Fruit fly (Drosophila melanogaster) whole organism, embryonic: Measurements from ENCODE around the gene fkh.

Experiments used
- Antp ChIP-seq: fragments of 200-800 bp; sonication (Bioruptor generic); optimal IDR thresholded peaks from 3 replicates; lab custom pipeline; 2016; ENCODE audit warnings: missing biosample characterization, missing genetic modification characterization
- Awh ChIP-seq: fragments of 200-800 bp; sonication (Bioruptor generic); IDR thresholded peaks from 2 replicates; pipeline ENCODE4, ENCODE4 v1.3.6; 2022; ENCODE audit warnings: missing biosample characterization, missing genetic modification characterization
- BtbVII ChIP-seq: fragments of 200-800 bp; sonication (Bioruptor generic); optimal IDR thresholded peaks from 3 replicates; lab custom pipeline; 2017; ENCODE audit warnings: missing biosample characterization, mild to moderate bottlenecking, missing genetic modification characterization
- C15 ChIP-seq: fragments of 200-800 bp; sonication (Bioruptor generic); IDR thresholded peaks from 3 replicates; pipeline ENCODE4 v1.3.6; 2022; ENCODE audit warnings: missing biosample characterization, missing genetic modification characterization
- CG11695 ChIP-seq: fragments of 200-800 bp; sonication (Bioruptor generic); IDR thresholded peaks from 3 replicates; pipeline ENCODE4 v1.3.6; 2022; ENCODE audit warnings: missing biosample characterization, missing genetic modification characterization
- CG11723 ChIP-seq: fragments of 200-800 bp; sonication (Bioruptor generic); optimal IDR thresholded peaks from 2 replicates; lab custom pipeline; 2017; ENCODE audit warnings: missing biosample characterization, mild to moderate bottlenecking, missing genetic modification characterization
- CG12155 ChIP-seq: fragments of 200-800 bp; sonication (Bioruptor generic); optimal IDR thresholded peaks from 3 replicates; lab custom pipeline; 2016; ENCODE audit warnings: missing biosample characterization, missing genetic modification characterization
- CG12769 ChIP-seq: fragments of 200-800 bp; sonication (Bioruptor generic); optimal IDR thresholded peaks from 2 replicates; lab custom pipeline; 2019; ENCODE audit warnings: missing biosample characterization, mild to moderate bottlenecking, missing genetic modification characterization, moderate library complexity
- CG12942 ChIP-seq: fragments of 200-800 bp; sonication (Bioruptor generic); optimal IDR thresholded peaks from 3 replicates; lab custom pipeline; 2016; ENCODE audit warnings: missing biosample characterization, missing genetic modification characterization
- CG15073 ChIP-seq: fragments of 200-800 bp; sonication (Bioruptor generic); optimal IDR thresholded peaks from 2 replicates; lab custom pipeline; 2016; ENCODE audit warnings: missing biosample characterization, missing genetic modification characterization
- CG15479 ChIP-seq: fragments of 200-800 bp; sonication (Bioruptor generic); optimal IDR thresholded peaks from 3 replicates; lab custom pipeline; 2019; ENCODE audit warnings: missing biosample characterization, mild to moderate bottlenecking, missing genetic modification characterization, moderate library complexity
- CG15601 ChIP-seq: fragments of 200-800 bp; sonication (Bioruptor generic); optimal IDR thresholded peaks from 3 replicates; lab custom pipeline; 2019; ENCODE audit warnings: missing biosample characterization, mild to moderate bottlenecking, missing genetic modification characterization, moderate library complexity
- CG1602 ChIP-seq: fragments of 200-800 bp; sonication (Bioruptor generic); optimal IDR thresholded peaks from 3 replicates; lab custom pipeline; 2016; ENCODE audit warnings: missing biosample characterization, missing genetic modification characterization
- CG16815 ChIP-seq: fragments of 200-800 bp; sonication (Bioruptor generic); optimal IDR thresholded peaks from 3 replicates; lab custom pipeline; 2017; ENCODE audit warnings: missing biosample characterization, mild to moderate bottlenecking, missing genetic modification characterization
- CG18599 ChIP-seq: fragments of 200-800 bp; sonication (Bioruptor generic); optimal IDR thresholded peaks from 3 replicates; lab custom pipeline; 2017; ENCODE audit warnings: missing biosample characterization, missing genetic modification characterization, mild to moderate bottlenecking, moderate library complexity, missing genetic modification reagents
- CG2129 ChIP-seq: fragments of 200-800 bp; sonication (Bioruptor generic); IDR thresholded peaks from 2 replicates; pipeline ENCODE4 v1.3.6; 2022; ENCODE audit warnings: missing biosample characterization, missing genetic modification characterization; ENCODE audit not compliant: partially characterized antibody
- CG2712 ChIP-seq: fragments of 200-800 bp; optimal IDR thresholded peaks from 3 replicates; lab custom pipeline; 2019; ENCODE audit warnings: missing biosample characterization, mild to moderate bottlenecking, missing genetic modification characterization, moderate library complexity
- CG4424 ChIP-seq: fragments of 200-800 bp; sonication (Bioruptor generic); optimal IDR thresholded peaks from 3 replicates; lab custom pipeline; 2016; ENCODE audit warnings: missing biosample characterization, missing genetic modification characterization
- CG6683 ChIP-seq: fragments of 200-800 bp; sonication (Bioruptor generic); optimal IDR thresholded peaks from 2 replicates; lab custom pipeline; 2017; ENCODE audit warnings: missing biosample characterization, mild to moderate bottlenecking, missing genetic modification characterization, missing genetic modification reagents
- Doc2 ChIP-seq: fragments of 200-800 bp; sonication (Bioruptor generic); IDR thresholded peaks from 2 replicates; pipeline ENCODE4 v1.3.6; 2022; ENCODE audit warnings: missing biosample characterization, missing genetic modification characterization
- Drgx ChIP-seq: fragments of 200-800 bp; sonication (Bioruptor generic); IDR thresholded peaks from 2 replicates; pipeline ENCODE4 v1.3.6; 2022; ENCODE audit warnings: missing biosample characterization, missing genetic modification characterization
- HLH3B ChIP-seq: fragments of 200-800 bp; sonication (Bioruptor generic); IDR thresholded peaks from 2 replicates; pipeline ENCODE4 v1.3.6; 2022; ENCODE audit warnings: missing biosample characterization, missing genetic modification characterization
- Hey ChIP-seq: fragments of 200-800 bp; sonication (Bioruptor generic); optimal IDR thresholded peaks from 3 replicates; lab custom pipeline; 2018; ENCODE audit warnings: missing biosample characterization, mild to moderate bottlenecking, missing genetic modification characterization
- Kr ChIP-seq: fragments of 200-800 bp; sonication (Bioruptor generic); optimal IDR thresholded peaks from 2 replicates; lab custom pipeline; 2017; ENCODE audit warnings: missing biosample characterization, mild to moderate bottlenecking, missing genetic modification characterization
- Med ChIP-seq: fragments of 200-800 bp; sonication (Bioruptor generic); peaks from one replicate; lab custom pipeline; 2016; ENCODE audit warnings: missing biosample characterization, missing genetic modification characterization, mild to moderate bottlenecking, inconsistent platforms, moderate library complexity
- Nf-YC ChIP-seq: fragments of 200-800 bp; optimal IDR thresholded peaks from 3 replicates; lab custom pipeline; 2019; ENCODE audit warnings: missing biosample characterization, mild to moderate bottlenecking, missing genetic modification characterization, moderate library complexity
- Opbp ChIP-seq: fragments of 200-800 bp; sonication (Bioruptor generic); IDR thresholded peaks from 3 replicates; pipeline ENCODE4 v1.3.6; 2022; ENCODE audit warnings: missing biosample characterization, missing genetic modification characterization; ENCODE audit not compliant: partially characterized antibody
- Optix ChIP-seq: fragments of 200-800 bp; sonication (Bioruptor generic); IDR thresholded peaks from 3 replicates; pipeline ENCODE4 v1.3.6; 2022; ENCODE audit warnings: missing biosample characterization, missing genetic modification characterization
- Sox102F ChIP-seq: fragments of 200-800 bp; sonication (Bioruptor generic); optimal IDR thresholded peaks from 2 replicates; lab custom pipeline; 2018; ENCODE audit warnings: missing biosample characterization, mild to moderate bottlenecking, missing genetic modification characterization, moderate library complexity
- Spps ChIP-seq: fragments of 200-800 bp; sonication (Bioruptor generic); optimal IDR thresholded peaks from 2 replicates; lab custom pipeline; 2018; ENCODE audit warnings: missing biosample characterization, mild to moderate bottlenecking, missing genetic modification characterization
- Stat92E ChIP-seq, 3 experiments: fragments of >200 bp in 2 of 3; fragments of 200-800 bp in 1 of 3; sonication (Bioruptor generic) in 1 of 3; optimal IDR thresholded peaks; 2 replicates each; lab custom pipeline; 2017 to 2019; ENCODE audit warnings: missing biosample characterization in 3 of 3, missing genetic modification characterization in 3 of 3, mild to moderate bottlenecking in 1 of 3, moderate library complexity in 1 of 3
- abd-A ChIP-seq: fragments of 200-800 bp; sonication (Bioruptor generic); optimal IDR thresholded peaks from 3 replicates; lab custom pipeline; 2019; ENCODE audit warnings: missing biosample characterization, mild to moderate bottlenecking, missing genetic modification characterization, moderate library complexity
- chinmo ChIP-seq: fragments of 200-800 bp; sonication (Bioruptor generic); IDR thresholded peaks from 4 replicates; pipeline ENCODE4 v1.3.6; 2022; ENCODE audit warnings: missing biosample characterization, missing genetic modification characterization; ENCODE audit not compliant: partially characterized antibody
- chn ChIP-seq: fragments of 200-800 bp; sonication (Bioruptor generic); optimal IDR thresholded peaks from 2 replicates; lab custom pipeline; 2016; ENCODE audit warnings: missing biosample characterization, missing genetic modification characterization
- emc ChIP-seq: fragments of 200-800 bp; sonication (Bioruptor generic); optimal IDR thresholded peaks from 2 replicates; lab custom pipeline; 2016; ENCODE audit warnings: missing biosample characterization, missing genetic modification characterization
- gsb-n ChIP-seq: fragments of 200-800 bp; sonication (Bioruptor generic); optimal IDR thresholded peaks from 3 replicates; lab custom pipeline; 2018; ENCODE audit warnings: missing biosample characterization, mild to moderate bottlenecking, missing genetic modification characterization
- h ChIP-seq: fragments of >200 bp; optimal IDR thresholded peaks from 2 replicates; lab custom pipeline; 2017
- hkb ChIP-seq, 2 experiments: fragments of 200-800 bp in 1 of 2; fragments of >200 bp in 1 of 2; sonication (Bioruptor generic) in 1 of 2; IDR thresholded peaks in 1 of 2; optimal IDR thresholded peaks in 1 of 2; 2 replicates each; pipeline versions ENCODE4 v1.3.6 to Lab custom; 2017 to 2022; ENCODE audit warnings: missing biosample characterization in 1 of 2, missing genetic modification characterization in 1 of 2
- lola ChIP-seq, 3 experiments: fragments of >200 bp in 2 of 3; fragments of 200-800 bp in 1 of 3; sonication (Bioruptor generic) in 1 of 3; optimal IDR thresholded peaks; 2 replicates each; lab custom pipeline; 2017 to 2019; ENCODE audit warnings: missing biosample characterization in 3 of 3, missing genetic modification characterization in 3 of 3, mild to moderate bottlenecking in 1 of 3, moderate library complexity in 1 of 3
- mirr ChIP-seq: fragments of 200-800 bp; sonication (Bioruptor generic); optimal IDR thresholded peaks from 3 replicates; lab custom pipeline; 2018; ENCODE audit warnings: missing biosample characterization, mild to moderate bottlenecking, missing genetic modification characterization
- oc ChIP-seq: fragments of 200-800 bp; sonication (Bioruptor generic); optimal IDR thresholded peaks from 2 replicates; lab custom pipeline; 2018; ENCODE audit warnings: missing biosample characterization, mild to moderate bottlenecking, missing genetic modification characterization, moderate library complexity
- rib ChIP-seq: fragments of 200-800 bp; sonication (Bioruptor generic); IDR thresholded peaks from 2 replicates; pipeline ENCODE4 v1.3.6; 2022; ENCODE audit warnings: missing biosample characterization, missing genetic modification characterization
- sima ChIP-seq: fragments of 200-800 bp; sonication (Bioruptor generic); optimal IDR thresholded peaks from 2 replicates; lab custom pipeline; 2016; ENCODE audit warnings: missing biosample characterization, missing genetic modification characterization
- toy ChIP-seq: fragments of 200-800 bp; sonication (Bioruptor generic); IDR thresholded peaks from 2 replicates; pipeline ENCODE4 v1.3.6; 2022; ENCODE audit warnings: missing biosample characterization, missing genetic modification characterization
- trem ChIP-seq: fragments of 200-800 bp; optimal IDR thresholded peaks from 3 replicates; lab custom pipeline; 2019; ENCODE audit warnings: missing biosample characterization, mild to moderate bottlenecking, missing genetic modification characterization, moderate library complexity
- vfl ChIP-seq: fragments of 200-800 bp; sonication (Bioruptor generic); optimal IDR thresholded peaks from 2 replicates; lab custom pipeline; 2016; ENCODE audit warnings: missing biosample characterization, missing genetic modification characterization
- yki ChIP-seq: fragments of >200 bp; optimal IDR thresholded peaks from 3 replicates; lab custom pipeline; 2018

fkh gene

DNA sequence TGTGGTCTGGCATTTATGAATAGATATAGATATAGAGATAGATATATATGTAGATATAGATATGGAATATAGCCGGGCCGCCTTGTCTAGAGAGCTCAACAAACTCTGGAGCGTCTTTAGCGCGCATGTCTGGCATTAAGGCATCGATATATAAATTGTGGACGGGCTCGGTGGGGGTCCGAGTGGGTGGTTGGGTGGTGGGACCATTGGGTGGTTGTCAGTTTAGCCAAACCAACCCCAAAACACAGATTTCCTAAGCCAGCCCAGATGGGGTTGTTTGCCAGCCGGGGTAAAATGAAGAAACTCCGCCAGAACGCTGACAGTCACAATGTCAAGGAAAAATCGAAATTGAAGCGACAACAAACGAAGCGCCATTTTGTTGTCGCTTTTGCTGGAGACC lies 5.6 kb downstream of the fkh start (continued):
- TF ChIP-seq C15 (no peak), CG16815 (GFP tag; lab: Kevin White, UChicago) (no peak), CG11695 (GFP tag; lab: Robert Waterston, UW) (no peak), CG6683 (GFP tag; lab: Kevin White, UChicago) (no peak), Opbp (no peak), Nf-YC (tag; lab: Kevin White, UChicago) (peak; percentile 80), Kr (GFP tag; lab: Kevin White, UChicago) (no peak), CG18599 (GFP tag; lab: Kevin White, UChicago) (no peak), Antp (GFP tag; lab: Kevin White, UChicago) (no peak), CG4424 (GFP tag; lab: Kevin White, UChicago) (no peak), yki (lab: Kevin White, UChicago) (no peak), CG1602 (GFP tag; lab: Kevin White, UChicago) (no peak), CG12942 (GFP tag; lab: Kevin White, UChicago) (no peak), Sox102F (GFP tag; lab: Kevin White, UChicago) (no peak), rib (no peak), Awh (GFP tag; lab: Robert Waterston, UW) (no peak), trem (no peak), Stat92E (GFP tag; optimal IDR thresholded peaks at IDR 0.05; lab: Kevin White, UChicago) (no peak)

DNA sequence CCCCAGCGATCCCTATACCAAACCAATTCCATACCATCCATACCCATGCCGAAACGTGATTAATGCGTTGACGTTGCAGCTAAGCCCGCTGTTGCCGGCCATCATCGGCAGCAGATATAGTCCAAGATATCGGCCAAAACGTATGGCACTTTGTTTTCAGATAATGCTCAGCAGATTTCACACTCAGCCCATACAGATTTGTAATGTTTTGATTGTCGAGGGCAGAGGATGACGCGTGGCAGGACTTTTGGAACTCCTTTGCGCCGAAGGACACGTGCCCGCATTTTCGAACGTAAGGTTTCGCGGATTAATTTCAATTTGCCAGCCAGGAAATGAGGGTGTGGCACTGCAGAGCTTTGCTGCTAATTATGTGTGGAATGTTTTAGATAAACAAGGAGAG lies 8.2 kb downstream of the fkh start:
- no peak for TF ChIP-seq mirr (GFP tag; lab: Kevin White, UChicago)
- TF ChIP-seq Doc2 (GFP tag; lab: Robert Waterston, UW) = no peak
- TF ChIP-seq HLH3B (GFP tag; lab: Robert Waterston, UW) = no peak
- TF ChIP-seq emc (GFP tag; lab: Kevin White, UChicago) = no peak
- peak; percentile 86 for TF ChIP-seq Hey
- TF ChIP-seq vfl (GFP tag; lab: Kevin White, UChicago) = no peak
- peak; percentile 41 for TF ChIP-seq gsb-n (tag; lab: Kevin White, UChicago)
- no peak for TF ChIP-seq CG12769 (tag; lab: Kevin White, UChicago)
- TF ChIP-seq Optix = no peak
- TF ChIP-seq Med (GFP tag; lab: Kevin White, UChicago) = peak; percentile 26
- TF ChIP-seq BtbVII (GFP tag; lab: Kevin White, UChicago) = no peak
- TF ChIP-seq CG11723 = no peak
- no peak for TF ChIP-seq CG2712 (tag; lab: Kevin White, UChicago)
- TF ChIP-seq oc (tag; lab: Kevin White, UChicago) = peak; percentile 64
- TF ChIP-seq CG15073 = no peak
- TF ChIP-seq Spps (tag; lab: Kevin White, UChicago) = no peak
- TF ChIP-seq sima (GFP tag; lab: Kevin White, UChicago) = no peak

DNA sequence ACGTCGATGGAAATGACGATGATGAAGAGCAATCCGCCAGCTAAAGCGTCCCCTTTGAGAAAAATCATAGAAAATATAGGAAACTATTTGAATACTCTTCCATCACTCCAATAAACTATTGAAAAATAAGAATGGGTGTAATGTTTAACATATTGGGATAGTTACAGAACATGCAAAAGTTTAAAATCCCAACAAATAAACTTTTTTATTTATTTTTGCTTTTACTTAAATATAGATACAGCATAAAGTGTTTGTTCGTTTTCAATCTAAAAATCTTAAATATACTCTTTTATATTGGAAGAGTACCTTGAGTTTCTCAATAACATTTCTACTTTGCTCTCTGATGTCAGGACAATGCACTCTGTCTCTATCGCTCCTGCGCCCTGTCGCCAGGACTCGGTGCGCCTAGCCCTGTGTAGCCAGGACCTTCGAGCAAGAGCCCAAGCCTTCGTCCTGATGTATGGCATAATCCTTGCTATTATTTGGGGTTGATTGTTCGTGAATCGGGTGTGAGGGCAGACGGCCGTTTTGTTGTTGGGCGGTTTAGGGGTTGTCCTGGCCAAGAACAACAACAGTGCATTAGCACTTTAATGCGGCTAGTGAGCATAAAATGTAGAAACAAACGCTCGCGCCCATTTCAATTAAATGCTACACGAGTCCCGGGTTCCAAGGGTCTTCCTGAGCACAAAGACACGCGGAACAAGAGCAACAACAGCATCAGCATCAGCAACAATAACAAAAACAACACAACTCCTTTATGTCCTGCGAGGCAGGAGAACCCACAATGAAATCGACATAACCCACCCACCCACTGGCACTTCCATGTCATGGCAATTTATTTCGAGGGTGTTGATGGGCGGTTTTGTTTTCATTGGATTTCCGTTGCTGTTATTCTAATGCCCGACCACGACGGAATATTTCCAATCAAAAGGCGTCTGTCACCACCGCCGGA lies 12.1 kb downstream of the fkh start:
- no peak for TF ChIP-seq CG2129
- TF ChIP-seq toy (GFP tag; lab: Robert Waterston, UW) = no peak
- TF ChIP-seq h (lab: Kevin White, UChicago) = no peak
- no peak for TF ChIP-seq chn (GFP tag; lab: Kevin White, UChicago)
- no peak for TF ChIP-seq Drgx (GFP tag; lab: Robert Waterston, UW)
- 0 out of 4 replicates have a peak, but pooled peaks have one; percentile 51 for TF ChIP-seq chinmo
- no peak for TF ChIP-seq Sox102F (GFP tag; lab: Kevin White, UChicago)
- TF ChIP-seq CG12155 (GFP tag; lab: Kevin White, UChicago) = no peak
- TF ChIP-seq CG15073 = no peak
- TF ChIP-seq hkb (optimal IDR thresholded peaks at IDR 0.05; lab: Kevin White, UChicago) = peak; percentile 34
- no peak for TF ChIP-seq hkb (GFP tag; IDR thresholded peaks at IDR 0.05; lab: Robert Waterston, UW)
- TF ChIP-seq lola (GFP tag; optimal IDR thresholded peaks at IDR 0.05; lab: Kevin White, UChicago) = peak in 1 of 3 experiments; percentile 35
- no peak for TF ChIP-seq CG15601 (tag; lab: Kevin White, UChicago)
- peak; percentile 6 for TF ChIP-seq abd-A (tag; lab: Kevin White, UChicago)
- TF ChIP-seq CG15479 (GFP tag; lab: Kevin White, UChicago) = no peak
